Worm (Caenorhabditis elegans) whole organism, L1 larva: Measurements from ENCODE around the gene C01C4.2.

Experiments
- elt-3 ChIP-seq, 6 experiments: fragments of 150-350 bp in 1 of 6; sonication (generic microtip); optimal IDR thresholded peaks; 2 replicates each; lab custom pipeline; 2017 to 2018; ENCODE audit warnings: missing biosample characterization in 6 of 6, missing genetic modification characterization in 6 of 6, inconsistent platforms in 1 of 6
- rnt-1 ChIP-seq: sonication (generic microtip); optimal IDR thresholded peaks from 2 replicates; lab custom pipeline; 2016; ENCODE audit warnings: mild to moderate bottlenecking, missing genetic modification characterization, moderate library complexity, missing compliant biosample characterization

DNA sequence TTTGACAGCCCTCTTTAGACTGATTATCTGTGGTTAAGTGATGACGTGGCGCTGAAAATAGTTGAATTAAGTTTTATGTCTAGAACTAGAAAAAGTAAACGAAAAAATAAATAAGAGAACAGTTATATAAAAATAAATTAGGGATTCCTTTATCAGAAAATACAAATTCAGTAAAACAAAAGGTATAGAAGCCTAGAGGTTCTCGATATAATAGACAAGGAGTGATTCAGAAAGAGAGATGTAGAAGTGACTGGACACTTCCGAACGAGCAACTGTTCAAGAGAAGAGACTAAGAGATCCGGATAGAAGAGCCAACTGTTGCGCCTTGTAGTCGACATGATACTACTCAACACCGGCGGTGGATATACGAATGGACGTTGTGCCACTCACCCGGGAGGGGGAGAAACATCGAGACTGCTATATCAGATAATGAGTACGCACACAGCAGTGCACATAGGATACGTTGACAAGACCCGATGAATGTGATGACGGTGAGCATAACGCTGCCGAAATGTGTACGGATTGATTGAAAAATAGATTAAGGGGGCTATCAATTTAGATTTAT lies 25.7 kb upstream of the C01C4.2 start, which contains the start of gene tag-278:
- TF ChIP-seq rnt-1: peak; percentile 47
- no peak for TF ChIP-seq elt-3 (tag; optimal IDR thresholded peaks at IDR 0.05; lab: Kevin White, UChicago)
